Worm (Caenorhabditis elegans) whole organism, mixed stage, embryonic: ENCODE results near the gene swip-10.

Experiments
- blmp-1 ChIP-seq: fragments of 150-350 bp; optimal IDR thresholded peaks from 2 replicates; lab custom pipeline; 2014; ENCODE audit warnings: missing biosample characterization, missing genetic modification characterization
- ceh-83 ChIP-seq: fragments of 200-800 bp; sonication (Bioruptor generic); optimal IDR thresholded peaks from 2 replicates; lab custom pipeline; 2018; ENCODE audit warnings: mild to moderate bottlenecking, missing genetic modification characterization, missing compliant biosample characterization
- nhr-12 ChIP-seq: fragments of 150-350 bp; optimal IDR thresholded peaks from 2 replicates; lab custom pipeline; 2014; ENCODE audit warnings: missing biosample characterization, missing genetic modification characterization
- nhr-28 ChIP-seq: fragments of 150-350 bp; optimal IDR thresholded peaks from 2 replicates; lab custom pipeline; 2014; ENCODE audit warnings: missing biosample characterization, missing genetic modification characterization
- pha-4 ChIP-seq: fragments of 150-350 bp; optimal IDR thresholded peaks from 2 replicates; lab custom pipeline; 2018; ENCODE audit warnings: missing biosample characterization, missing genetic modification reagents, missing genetic modification characterization
- zip-8 ChIP-seq: fragments of 150-350 bp; optimal IDR thresholded peaks from 2 replicates; lab custom pipeline; 2014; ENCODE audit warnings: missing biosample characterization, missing genetic modification characterization

ce11 chrX:2113004-2113403 lies 5.1 kb downstream of the swip-10 start, which contains the start of gene bus-5:
- TF ChIP-seq zip-8 (tag; lab: Kevin White, UChicago) (no peak), nhr-12 (tag; lab: Kevin White, UChicago) (no peak), nhr-28 (tag; lab: Kevin White, UChicago) (no peak), pha-4 (no peak), ceh-83 (GFP tag; lab: Kevin White, UChicago) (no peak), blmp-1 (tag; lab: Kevin White, UChicago) (no peak)
